Worm (Caenorhabditis elegans): Measurements from ENCODE around the gene F40B5.2.
A peak's percentile ranks its signal among the peaks of the same experiment; 100 is the strongest.

Gene F40B5.2

DNA sequence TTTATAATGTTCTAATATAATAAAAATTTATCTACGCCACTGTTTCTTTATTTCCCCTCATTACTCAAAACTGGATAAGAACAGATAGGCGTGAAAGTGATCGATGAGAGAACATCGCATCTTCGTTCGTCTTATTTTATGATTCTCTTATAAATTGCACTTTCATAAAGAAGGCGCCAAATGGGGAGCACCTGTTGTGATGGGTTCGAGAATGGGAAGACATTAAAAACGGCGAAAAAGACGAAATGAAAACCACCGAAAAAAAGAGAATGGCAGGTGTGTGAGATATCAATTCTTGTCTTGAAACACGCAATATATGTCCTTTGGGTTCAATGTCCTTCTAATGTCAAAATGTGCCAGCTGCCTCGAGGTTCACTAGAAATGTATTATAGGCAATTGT, 26.6 kb downstream of the F40B5.2 start:
- TF ChIP-seq pha-4 (tag; optimal IDR thresholded peaks at IDR 0.05) = no peak
- TF ChIP-seq snpc-1.1 (tag; optimal IDR thresholded peaks at IDR 0.05; ENCODE audit: insufficient read depth) = no peak

DNA sequence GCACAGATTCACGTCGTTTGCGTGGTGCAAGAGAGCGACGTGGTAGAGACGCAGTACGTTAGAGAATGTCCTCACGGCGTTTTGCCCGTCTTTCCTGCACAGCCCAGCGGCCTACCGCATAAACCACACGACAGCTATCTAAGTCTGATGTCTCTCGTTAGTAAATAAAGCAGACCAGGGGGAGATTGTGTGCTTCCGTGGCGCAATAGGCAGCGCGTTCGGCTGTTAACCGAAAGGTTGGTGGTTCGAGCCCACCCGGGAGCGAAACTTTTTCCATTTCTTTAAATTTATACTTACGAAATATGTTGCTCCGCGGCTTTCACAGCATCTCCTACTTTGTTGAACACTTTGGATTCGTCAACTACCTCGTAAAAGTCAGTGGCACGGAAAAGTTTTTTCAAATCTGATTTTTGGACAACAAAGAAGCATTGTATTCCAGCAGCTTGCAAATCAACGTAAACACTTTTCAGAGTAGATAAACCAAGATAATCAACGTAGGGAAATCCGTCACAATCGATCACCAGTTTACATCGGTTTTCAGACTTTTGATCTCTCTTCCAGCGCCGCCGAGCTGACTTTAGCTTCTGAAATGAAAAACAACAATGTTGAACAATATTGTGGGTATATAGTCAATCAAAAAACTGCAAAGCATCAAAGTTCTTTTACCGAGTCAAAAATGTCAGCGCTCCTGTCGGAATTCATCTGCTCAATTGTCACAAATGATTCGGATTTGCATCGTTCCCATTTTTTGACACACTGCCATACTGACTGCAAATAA, 36.8 kb downstream of the F40B5.2 start:
- TF ChIP-seq let-526 (GFP tag; IDR thresholded peaks at IDR 0.05) (peak; percentile 89), unc-130 (GFP tag; optimal IDR thresholded peaks at IDR 0.05) (peak; percentile 51), B0019.2 (GFP tag; conservative IDR thresholded peaks at IDR 0.05) (0 out of 2 replicates have a peak, but pooled peaks have one; percentile 38), B0336.3 (GFP tag; IDR thresholded peaks at IDR 0.05) (no peak; the same call in 1 of the 2 replicates), die-1 (tag; optimal IDR thresholded peaks at IDR 0.05) (peak; percentile 98), ama-1 (optimal IDR thresholded peaks at IDR 0.05) (no peak), ama-1 (GFP tag; optimal IDR thresholded peaks at IDR 0.05) (peak; percentile 62 to 86), T07F8.4 (tag; optimal IDR thresholded peaks at IDR 0.05) (peak; percentile 89), T26A5.8 (tag; optimal IDR thresholded peaks at IDR 0.05) (peak; percentile 90), unc-62 (GFP tag; optimal IDR thresholded peaks at IDR 0.05) (no peak), dpl-1 (GFP tag; optimal IDR thresholded peaks at IDR 0.05) (no peak), D2030.7 (GFP tag; IDR thresholded peaks at IDR 0.05) (peak; percentile 80), chd-7 (tag; optimal IDR thresholded peaks at IDR 0.05) (peak; percentile 95), egrh-3 (GFP tag; IDR thresholded peaks at IDR 0.05) (peak; percentile 58), Y53F4B.3 (GFP tag; IDR thresholded peaks at IDR 0.05) (peak; percentile 67; the same call in 1 of the 2 replicates), hlh-12 (tag; optimal IDR thresholded peaks at IDR 0.05) (peak; percentile 87), F57C9.4 (tag; optimal IDR thresholded peaks at IDR 0.05) (peak; percentile 70), Y67H2A.10 (GFP tag; conservative IDR thresholded peaks at IDR 0.05) (peak; percentile 58; the same call in 1 of the 2 replicates), tbp1 (GFP tag; optimal IDR thresholded peaks at IDR 0.05) (peak; percentile 93), B0261.1 (tag; optimal IDR thresholded peaks at IDR 0.05) (peak; percentile 99), sdz-38 (tag; optimal IDR thresholded peaks at IDR 0.05) (peak; percentile 68), hrde-1 (tag; optimal IDR thresholded peaks at IDR 0.05; ENCODE audit: borderline replicate concordance) (peak; percentile 93), Y56A3A.18 (GFP tag; IDR thresholded peaks at IDR 0.05) (peak; percentile 96), nfya-2 (GFP tag; IDR thresholded peaks at IDR 0.05) (no peak), ets-4 (GFP tag; optimal IDR thresholded peaks at IDR 0.05) (peak; percentile 86), pbrm-1 (GFP tag; IDR thresholded peaks at IDR 0.05) (peak; percentile 93), F23B12.7 (tag; optimal IDR thresholded peaks at IDR 0.05; ENCODE audit: insufficient read depth) (peak; percentile 86), athp-1 (tag; optimal IDR thresholded peaks at IDR 0.05) (no peak), ceh-40 (GFP tag; IDR thresholded peaks at IDR 0.05) (peak; percentile 88), snpc-1.1 (tag; optimal IDR thresholded peaks at IDR 0.05; ENCODE audit: insufficient read depth) (peak; percentile 17), B0035.1 (tag; optimal IDR thresholded peaks at IDR 0.05) (peak; percentile 86), F49E8.2 (tag; optimal IDR thresholded peaks at IDR 0.05; ENCODE audit: insufficient read depth) (peak; percentile 20), aptf-3 (GFP tag; IDR thresholded peaks at IDR 0.05) (peak; percentile 68; the same call in 1 of the 2 replicates), K11D2.4 (GFP tag; IDR thresholded peaks at IDR 0.05) (peak; percentile 84), ztf-3 (GFP tag; optimal IDR thresholded peaks at IDR 0.05) (peak; percentile 62), lin-40 (tag; optimal IDR thresholded peaks at IDR 0.05) (peak; percentile 94), pha-4 (tag; optimal IDR thresholded peaks at IDR 0.05) (no peak), snpc-4 (GFP tag; optimal IDR thresholded peaks at IDR 0.05) (peak; percentile 68), snpc-4 (tag; optimal IDR thresholded peaks at IDR 0.05) (peak in 3 of 4 experiments; percentile 52 to 83 (median 71)), hsf-1 (GFP tag; IDR thresholded peaks at IDR 0.05) (peak; percentile 64; the same call in 1 of the 2 replicates), nhr-179 (tag; optimal IDR thresholded peaks at IDR 0.05) (peak; percentile 84), ceh-27 (GFP tag; optimal IDR thresholded peaks at IDR 0.05) (peak; percentile 94), F52B5.7 (tag; optimal IDR thresholded peaks at IDR 0.05) (peak; percentile 93), C06A6.2 (GFP tag; conservative IDR thresholded peaks at IDR 0.05) (peak; percentile 78; the same call in 1 of the 2 replicates), zfh-2 (GFP tag; conservative IDR thresholded peaks at IDR 0.05) (peak; percentile 93)
